Fruit fly (Drosophila melanogaster) whole organism, pupa: ENCODE measurements around the gene Ptip.

Source experiments
- CG12605 ChIP-seq: fragments of 200-800 bp; sonication (Bioruptor generic); IDR thresholded peaks from 2 replicates; pipeline ENCODE4 v1.3.6; 2022; ENCODE audit warnings: missing biosample characterization, missing genetic modification characterization
- CG14655 ChIP-seq: fragments of 200-800 bp; sonication (Bioruptor generic); optimal IDR thresholded peaks from 3 replicates; lab custom pipeline; 2017; ENCODE audit warnings: mild to moderate bottlenecking, missing biosample characterization, missing genetic modification reagents, missing genetic modification characterization
- EcR ChIP-seq: fragments of 200-800 bp; sonication (Bioruptor generic); optimal IDR thresholded peaks from 3 replicates; lab custom pipeline; 2019; ENCODE audit warnings: missing biosample characterization, missing genetic modification characterization, mild to moderate bottlenecking, moderate library complexity, missing genetic modification reagents
- Snoo ChIP-seq: fragments of 200-800 bp; sonication (Bioruptor generic); optimal IDR thresholded peaks from 3 replicates; lab custom pipeline; 2017; ENCODE audit warnings: missing biosample characterization, mild to moderate bottlenecking, missing genetic modification characterization, inconsistent platforms
- fd96Ca ChIP-seq: fragments of 200-800 bp; sonication (Bioruptor generic); IDR thresholded peaks from 3 replicates; pipeline ENCODE4 v1.3.6; 2022; ENCODE audit warnings: missing biosample characterization, missing genetic modification characterization
- rn ChIP-seq: fragments of 200-800 bp; sonication (Bioruptor generic); IDR thresholded peaks from 2 replicates; pipeline ENCODE4 v1.3.6; 2022; ENCODE audit warnings: missing biosample characterization, missing genetic modification characterization

DNA sequence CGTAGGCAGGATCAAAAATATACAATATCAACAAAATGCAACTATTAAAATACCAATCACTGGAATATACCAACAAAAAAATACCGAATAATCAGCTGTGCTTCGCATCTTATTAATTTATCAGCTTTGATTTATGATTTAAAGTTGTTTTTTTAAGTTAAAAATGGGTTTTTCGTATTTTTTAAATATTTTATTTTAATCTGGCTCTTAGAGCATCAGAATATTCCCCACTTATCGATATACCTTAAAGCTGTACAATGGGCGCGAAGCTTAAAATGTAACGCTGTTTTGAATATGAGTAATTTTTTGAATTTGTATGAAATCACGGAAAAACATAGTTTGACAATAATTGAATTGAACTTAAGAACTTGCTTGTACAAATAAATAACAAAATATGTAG lies 29.7 kb downstream of the Ptip start, which contains the start of gene CG17359:
- TF ChIP-seq rn (GFP tag; lab: Robert Waterston, UW) (no peak), CG12605 (GFP tag; lab: Robert Waterston, UW) (no peak), CG14655 (GFP tag; lab: Kevin White, UChicago) (no peak), Snoo (tag; lab: Kevin White, UChicago) (no peak), fd96Ca (GFP tag; lab: Robert Waterston, UW) (no peak), EcR (no peak)
